Worm (Caenorhabditis elegans) whole organism, L4 larva: ENCODE results near the gene spp-16.
A peak's percentile ranks its signal among the peaks of the same experiment; 100 is the strongest.

ENCODE experiments used
- D1046.2 ChIP-seq: fragments of 200-800 bp; sonication (Bioruptor generic); IDR thresholded peaks from 2 replicates; pipeline ENCODE4 v1.3.6; 2022; ENCODE audit warnings: missing genetic modification characterization, missing compliant biosample characterization
- F26F4.8 ChIP-seq: fragments of 200-800 bp; sonication (Bioruptor generic); conservative IDR thresholded peaks from 2 replicates; pipeline ENCODE4 v1.3.6; 2022; ENCODE audit warnings: missing genetic modification characterization, missing compliant biosample characterization
- F37D6.2 ChIP-seq: sonication (generic microtip); optimal IDR thresholded peaks from 2 replicates; lab custom pipeline; 2016; ENCODE audit warnings: mild to moderate bottlenecking, missing genetic modification characterization, missing compliant biosample characterization
- Y5F2A.4 ChIP-seq: fragments of 200-800 bp; sonication (Bioruptor generic); optimal IDR thresholded peaks from 2 replicates; lab custom pipeline; 2018; ENCODE audit warnings: mild to moderate bottlenecking, missing genetic modification characterization, missing compliant biosample characterization
- Y75B8A.6 ChIP-seq: fragments of 200-800 bp; sonication (Bioruptor generic); IDR thresholded peaks from 2 replicates; pipeline ENCODE4 v1.3.6; 2022; ENCODE audit warnings: missing genetic modification reagents, missing genetic modification characterization, missing compliant biosample characterization
- ZK337.2 ChIP-seq: fragments of 200-800 bp; sonication (Bioruptor generic); IDR thresholded peaks from 2 replicates; pipeline ENCODE4 v1.3.6; 2022; ENCODE audit warnings: missing genetic modification reagents, missing genetic modification characterization, missing compliant biosample characterization
- aly-2 ChIP-seq: sonication (generic microtip); optimal IDR thresholded peaks from 2 replicates; lab custom pipeline; 2018; ENCODE audit warnings: missing biosample characterization, missing genetic modification characterization
- ama-1 ChIP-seq: fragments of 150-350 bp; optimal IDR thresholded peaks from 2 replicates; lab custom pipeline; 2014; ENCODE audit warnings: inconsistent platforms, mixed read lengths
- ceh-44 ChIP-seq: fragments of 200-800 bp; sonication (Bioruptor generic); IDR thresholded peaks from 2 replicates; pipeline ENCODE4 v1.3.6; 2022; ENCODE audit warnings: missing genetic modification reagents, missing genetic modification characterization, missing compliant biosample characterization
- ces-1 ChIP-seq: fragments of 150-350 bp; sonication (generic microtip); optimal IDR thresholded peaks from 4 replicates; lab custom pipeline; 2014; ENCODE audit warnings: missing biosample characterization, missing genetic modification reagents, missing genetic modification characterization
- ctbp-1 ChIP-seq: fragments of 200-800 bp; sonication (Bioruptor generic); IDR thresholded peaks from 2 replicates; pipeline ENCODE4 v1.3.6; 2022; ENCODE audit warnings: missing genetic modification reagents, missing genetic modification characterization, missing compliant biosample characterization
- daf-12 ChIP-seq: fragments of 150-350 bp; optimal IDR thresholded peaks from 2 replicates; lab custom pipeline; 2014; ENCODE audit warnings: missing biosample characterization, missing genetic modification reagents, missing genetic modification characterization
- daf-16 ChIP-seq, 3 experiments: sonication (generic microtip); optimal IDR thresholded peaks; 2 replicates each; lab custom pipeline; 2016 to 2017; ENCODE audit warnings: missing genetic modification characterization in 3 of 3, missing genetic modification reagents in 3 of 3, mild to moderate bottlenecking in 2 of 3, missing compliant biosample characterization in 2 of 3, missing biosample characterization in 1 of 3, moderate library complexity in 1 of 3
- daf-8 ChIP-seq: fragments of 200-800 bp; sonication (Bioruptor generic); IDR thresholded peaks from 2 replicates; pipeline ENCODE4 v1.3.6; 2022; ENCODE audit warnings: missing genetic modification characterization, missing compliant biosample characterization
- dpl-1 ChIP-seq: fragments of 150-350 bp; optimal IDR thresholded peaks from 2 replicates; lab custom pipeline; 2014; ENCODE audit warnings: missing biosample characterization, missing genetic modification reagents, missing genetic modification characterization
- duxl-1 ChIP-seq: sonication (generic microtip); optimal IDR thresholded peaks from 2 replicates; lab custom pipeline; 2016; ENCODE audit warnings: mild to moderate bottlenecking, missing genetic modification characterization, moderate library complexity, missing compliant biosample characterization; ENCODE audit not compliant: poor library complexity
- dve-1 ChIP-seq: sonication (generic microtip); optimal IDR thresholded peaks from 2 replicates; lab custom pipeline; 2017; ENCODE audit warnings: antibody characterized with exemption, mild to moderate bottlenecking, missing genetic modification characterization, missing compliant biosample characterization; ENCODE audit not compliant: insufficient read depth
- egl-27 ChIP-seq: sonication (generic microtip); optimal IDR thresholded peaks from 3 replicates; lab custom pipeline; 2017; ENCODE audit warnings: missing biosample characterization, missing genetic modification reagents, missing genetic modification characterization
- fos-1 ChIP-seq: fragments of 150-350 bp; optimal IDR thresholded peaks from 2 replicates; lab custom pipeline; 2014; ENCODE audit warnings: missing biosample characterization, missing genetic modification characterization
- gei-8 ChIP-seq: fragments of 200-800 bp; sonication (Bioruptor generic); optimal IDR thresholded peaks from 2 replicates; lab custom pipeline; 2018; ENCODE audit warnings: mild to moderate bottlenecking, missing genetic modification characterization, missing compliant biosample characterization
- hlh-11 ChIP-seq: fragments of 200-800 bp; sonication (Bioruptor generic); optimal IDR thresholded peaks from 2 replicates; lab custom pipeline; 2018; ENCODE audit warnings: mild to moderate bottlenecking, missing genetic modification characterization, missing compliant biosample characterization
- jun-1 ChIP-seq: fragments of 150-350 bp; optimal IDR thresholded peaks from 2 replicates; lab custom pipeline; 2014; ENCODE audit warnings: missing biosample characterization, missing genetic modification reagents, missing genetic modification characterization
- lin-15B ChIP-seq: fragments of 150-350 bp; sonication (generic microtip); optimal IDR thresholded peaks from 3 replicates; lab custom pipeline; 2014; ENCODE audit warnings: missing biosample characterization, missing genetic modification characterization
- lin-29 ChIP-seq: fragments of 200-800 bp; sonication (Bioruptor generic); IDR thresholded peaks from 2 replicates; pipeline ENCODE4 v1.3.6; 2022; ENCODE audit warnings: missing genetic modification reagents, missing genetic modification characterization, missing compliant biosample characterization
- lin-38 ChIP-seq: fragments of 200-800 bp; sonication (Bioruptor generic); IDR thresholded peaks from 2 replicates; pipeline ENCODE4 v1.3.6; 2022; ENCODE audit warnings: missing genetic modification reagents, missing genetic modification characterization, missing compliant biosample characterization
- lsy-2 ChIP-seq, 2 experiments: fragments of 150-350 bp in 1 of 2; sonication (generic microtip) in 1 of 2; optimal IDR thresholded peaks; 2 replicates each; lab custom pipeline; 2014 to 2017; ENCODE audit warnings: missing biosample characterization in 2 of 2, missing genetic modification characterization in 2 of 2
- mep-1 ChIP-seq: fragments of 150-350 bp; sonication (generic microtip); optimal IDR thresholded peaks from 3 replicates; lab custom pipeline; 2014; ENCODE audit warnings: missing biosample characterization, missing genetic modification characterization
- mes-2 ChIP-seq: sonication (generic microtip); optimal IDR thresholded peaks from 2 replicates; lab custom pipeline; 2016; ENCODE audit warnings: missing genotype, mild to moderate bottlenecking, missing genetic modification characterization, missing compliant biosample characterization; ENCODE audit not compliant: poor library complexity, severe bottlenecking
- mxl-2 ChIP-seq: fragments of 200-800 bp; sonication (Bioruptor generic); conservative IDR thresholded peaks from 2 replicates; pipeline ENCODE4 v1.3.6; 2022; ENCODE audit warnings: missing genetic modification reagents, missing genetic modification characterization, missing compliant biosample characterization
- mxl-3 ChIP-seq: fragments of 200-800 bp; sonication (Bioruptor generic); optimal IDR thresholded peaks from 2 replicates; lab custom pipeline; 2018; ENCODE audit warnings: mild to moderate bottlenecking, missing genetic modification characterization, missing compliant biosample characterization
- nhr-10 ChIP-seq: fragments of 150-350 bp; optimal IDR thresholded peaks from 2 replicates; lab custom pipeline; 2014; ENCODE audit warnings: missing biosample characterization, missing genetic modification characterization
- nhr-102 ChIP-seq: sonication (generic microtip); optimal IDR thresholded peaks from 2 replicates; lab custom pipeline; 2016; ENCODE audit warnings: mild to moderate bottlenecking, missing genetic modification characterization, moderate library complexity, missing compliant biosample characterization
- nhr-111 ChIP-seq: fragments of 200-800 bp; sonication (Bioruptor generic); optimal IDR thresholded peaks from 2 replicates; lab custom pipeline; 2018; ENCODE audit warnings: mild to moderate bottlenecking, missing genetic modification characterization, missing compliant biosample characterization
- nhr-25 ChIP-seq: sonication (generic microtip); optimal IDR thresholded peaks from 2 replicates; lab custom pipeline; 2017; ENCODE audit warnings: missing genetic modification characterization, mild to moderate bottlenecking, missing compliant biosample characterization, antibody characterized with exemption, moderate library complexity, borderline replicate concordance; ENCODE audit not compliant: insufficient read depth
- nhr-48 ChIP-seq: sonication (generic microtip); optimal IDR thresholded peaks from 2 replicates; lab custom pipeline; 2016; ENCODE audit warnings: mild to moderate bottlenecking, missing genetic modification characterization, missing compliant biosample characterization
- rbr-2 ChIP-seq: sonication (generic microtip); optimal IDR thresholded peaks from 2 replicates; lab custom pipeline; 2016; ENCODE audit warnings: missing genotype, missing genetic modification characterization, missing compliant biosample characterization
- set-16 ChIP-seq: fragments of 200-800 bp; sonication (Bioruptor generic); IDR thresholded peaks from 2 replicates; pipeline ENCODE4 v1.3.6; 2022; ENCODE audit warnings: missing genetic modification reagents, missing genetic modification characterization, missing compliant biosample characterization
- tag-97 ChIP-seq: fragments of 200-800 bp; sonication (Bioruptor generic); IDR thresholded peaks from 2 replicates; pipeline ENCODE4 v1.3.6; 2022; ENCODE audit warnings: missing genetic modification characterization, missing compliant biosample characterization
- unc-39 ChIP-seq: sonication (generic microtip); optimal IDR thresholded peaks from 2 replicates; lab custom pipeline; 2017; ENCODE audit warnings: missing biosample characterization, missing genetic modification characterization
- zag-1 ChIP-seq: fragments of 150-350 bp; optimal IDR thresholded peaks from 2 replicates; lab custom pipeline; 2014; ENCODE audit warnings: missing biosample characterization, missing genetic modification characterization
- zip-11 ChIP-seq: fragments of 200-800 bp; sonication (Bioruptor generic); IDR thresholded peaks from 2 replicates; pipeline ENCODE4 v1.3.6; 2022; ENCODE audit warnings: missing genetic modification characterization, missing compliant biosample characterization
- ztf-7 ChIP-seq: fragments of 150-350 bp; optimal IDR thresholded peaks from 2 replicates; lab custom pipeline; 2014; ENCODE audit warnings: missing biosample characterization, missing genetic modification characterization

Gene spp-16

ce11 chrV:10904795-10905194 lies 3.7 kb upstream of the spp-16 start (continued):
- TF ChIP-seq ama-1 (lab: Kevin White, UChicago) (no peak), dpl-1 (GFP tag; lab: Kevin White, UChicago) (no peak), daf-8 (GFP tag; lab: Robert Waterston, UW) (no peak), mes-2 (tag; lab: Kevin White, UChicago) (no peak), nhr-111 (no peak), fos-1 (tag; lab: Kevin White, UChicago) (no peak), ZK337.2 (GFP tag; lab: Robert Waterston, UW) (no peak), nhr-10 (tag; lab: Kevin White, UChicago) (no peak), lin-38 (GFP tag; lab: Robert Waterston, UW) (no peak), lin-15B (tag; lab: Kevin White, UChicago) (no peak), Y75B8A.6 (GFP tag; lab: Robert Waterston, UW) (no peak), ztf-7 (tag; lab: Kevin White, UChicago) (no peak), rbr-2 (tag; lab: Kevin White, UChicago) (peak; percentile 34), nhr-25 (tag; lab: Kevin White, UChicago) (no peak), ces-1 (no peak), ceh-44 (GFP tag; lab: Robert Waterston, UW) (no peak), ctbp-1 (0 out of 2 replicates have a peak, but pooled peaks have one; percentile 43), set-16 (GFP tag; lab: Robert Waterston, UW) (no peak), egl-27 (tag; lab: Kevin White, UChicago) (no peak), F37D6.2 (no peak), lin-29 (no peak), mep-1 (peak; percentile 32), F26F4.8 (GFP tag; lab: Robert Waterston, UW) (no peak)

- TF ChIP-seq mxl-2 (GFP tag; lab: Robert Waterston, UW) (no peak), daf-16 (GFP tag; optimal IDR thresholded peaks at IDR 0.05; lab: Kevin White, UChicago) (no peak), daf-16 (tag; optimal IDR thresholded peaks at IDR 0.05; lab: Kevin White, UChicago) (no peak), nhr-48 (tag; lab: Kevin White, UChicago) (no peak), unc-39 (tag; lab: Kevin White, UChicago) (no peak), Y5F2A.4 (GFP tag; lab: Kevin White, UChicago) (no peak), mxl-3 (GFP tag; lab: Kevin White, UChicago) (no peak), daf-8 (GFP tag; lab: Robert Waterston, UW) (no peak), nhr-102 (no peak)
These were observed 2.6 kb upstream of the spp-16 start, which contains the start of gene F32D8.15 for ce11 chrV:10903748-10904147. F32D8.15 (plus strand) TSS chrV:10904048.

ce11 chrV:10902682-10903081 lies 1.6 kb upstream of the spp-16 start, which contains the start of gene F32D8.8:
F32D8.8 (minus strand) TSS chrV:10902782.
- TF ChIP-seq Y5F2A.4 (GFP tag; lab: Kevin White, UChicago) (no peak), D1046.2 (GFP tag; lab: Robert Waterston, UW) (no peak), tag-97 (no peak), zip-11 (GFP tag; lab: Robert Waterston, UW) (no peak), mep-1 (no peak), gei-8 (GFP tag; lab: Kevin White, UChicago) (no peak), zag-1 (no peak), jun-1 (tag; lab: Kevin White, UChicago) (no peak), dve-1 (tag; lab: Kevin White, UChicago) (no peak), hlh-11 (no peak), daf-12 (tag; lab: Kevin White, UChicago) (no peak), duxl-1 (tag; lab: Kevin White, UChicago) (no peak), nhr-111 (no peak), aly-2 (no peak), lsy-2 (tag; optimal IDR thresholded peaks at IDR 0.05; lab: Kevin White, UChicago) (no peak)
